Worm (Caenorhabditis elegans) whole organism, L1 larva: ENCODE results near the gene C08E8.1.
A peak's percentile ranks its signal among the peaks of the same experiment; 100 is the strongest.

Experiments used
- aha-1 ChIP-seq: fragments of 150-350 bp; optimal IDR thresholded peaks from 2 replicates; lab custom pipeline; 2014; ENCODE audit warnings: missing biosample characterization, missing genetic modification characterization
- ama-1 ChIP-seq: fragments of 150-350 bp; optimal IDR thresholded peaks from 2 replicates; lab custom pipeline; 2014
- blmp-1 ChIP-seq: fragments of 150-350 bp; optimal IDR thresholded peaks from 2 replicates; lab custom pipeline; 2014; ENCODE audit warnings: missing biosample characterization, missing genetic modification characterization
- ceh-63 ChIP-seq: fragments of 200-800 bp; sonication (Bioruptor generic); optimal IDR thresholded peaks from 2 replicates; lab custom pipeline; 2018; ENCODE audit warnings: mild to moderate bottlenecking, missing genetic modification characterization, missing compliant biosample characterization
- ceh-8 ChIP-seq: fragments of 200-800 bp; sonication (Bioruptor generic); optimal IDR thresholded peaks from 2 replicates; lab custom pipeline; 2018; ENCODE audit warnings: mild to moderate bottlenecking, missing genetic modification characterization, moderate library complexity, missing compliant biosample characterization
- ceh-82 ChIP-seq, 3 experiments: fragments of 150-350 bp in 1 of 3; sonication (generic microtip) in 2 of 3; optimal IDR thresholded peaks; 2 replicates each; lab custom pipeline; 2014 to 2017; ENCODE audit warnings: missing biosample characterization in 3 of 3, missing genetic modification characterization in 3 of 3
- ces-1 ChIP-seq: fragments of 150-350 bp; optimal IDR thresholded peaks from 2 replicates; lab custom pipeline; 2014; ENCODE audit warnings: missing biosample characterization, missing genetic modification reagents, missing genetic modification characterization
- dpl-1 ChIP-seq, 3 experiments: fragments of 150-350 bp in 2 of 3; sonication (generic microtip) in 1 of 3; optimal IDR thresholded peaks; 2 replicates each; lab custom pipeline; 2014 to 2017; ENCODE audit warnings: missing biosample characterization in 3 of 3, missing genetic modification characterization in 3 of 3, missing genetic modification reagents in 3 of 3
- dsc-1 ChIP-seq: sonication (generic microtip); optimal IDR thresholded peaks from 2 replicates; lab custom pipeline; 2016; ENCODE audit warnings: mild to moderate bottlenecking, missing genetic modification characterization, missing compliant biosample characterization
- egl-13 ChIP-seq: sonication (generic microtip); optimal IDR thresholded peaks from 2 replicates; lab custom pipeline; 2016; ENCODE audit warnings: missing genotype, missing genetic modification reagents, missing genetic modification characterization, missing compliant biosample characterization
- egl-27 ChIP-seq, 2 experiments: fragments of 150-350 bp in 1 of 2; sonication (generic microtip); optimal IDR thresholded peaks; 3 replicates each; lab custom pipeline; 2017 to 2018; ENCODE audit warnings: missing biosample characterization in 2 of 2, missing genetic modification characterization in 2 of 2, missing genetic modification reagents in 2 of 2
- elt-2 ChIP-seq: sonication (generic microtip); optimal IDR thresholded peaks from 2 replicates; lab custom pipeline; 2016; ENCODE audit warnings: missing genetic modification characterization, mild to moderate bottlenecking, inconsistent platforms, missing compliant biosample characterization, missing genetic modification reagents
- ets-5 ChIP-seq: fragments of 200-800 bp; sonication (Bioruptor generic); IDR thresholded peaks from 2 replicates; pipeline ENCODE4 v1.3.6; 2022; ENCODE audit warnings: missing genetic modification characterization, missing compliant biosample characterization
- fkh-10 ChIP-seq: sonication (generic microtip); optimal IDR thresholded peaks from 2 replicates; lab custom pipeline; 2017; ENCODE audit warnings: missing biosample characterization, missing genetic modification reagents, missing genetic modification characterization
- fkh-4 ChIP-seq: sonication (generic microtip); optimal IDR thresholded peaks from 2 replicates; lab custom pipeline; 2016; ENCODE audit warnings: missing compliant biosample characterization, missing genetic modification characterization, borderline replicate concordance
- fkh-8 ChIP-seq: sonication (generic microtip); optimal IDR thresholded peaks from 2 replicates; lab custom pipeline; 2016; ENCODE audit warnings: mild to moderate bottlenecking, missing genetic modification characterization, missing compliant biosample characterization
- grh-1 ChIP-seq: fragments of 200-800 bp; sonication (Bioruptor generic); IDR thresholded peaks from 2 replicates; pipeline ENCODE4 v1.3.6; 2022; ENCODE audit warnings: missing genetic modification reagents, missing genetic modification characterization, missing compliant biosample characterization
- hlh-17 ChIP-seq: fragments of 200-800 bp; sonication (Bioruptor generic); optimal IDR thresholded peaks from 2 replicates; lab custom pipeline; 2018; ENCODE audit warnings: missing genetic modification characterization, mild to moderate bottlenecking, missing compliant biosample characterization, moderate library complexity, borderline replicate concordance
- hlh-4 ChIP-seq: sonication (generic microtip); optimal IDR thresholded peaks from 2 replicates; lab custom pipeline; 2016; ENCODE audit warnings: mild to moderate bottlenecking, missing genetic modification characterization, missing compliant biosample characterization
- isw-1 ChIP-seq: fragments of 200-800 bp; sonication (Bioruptor generic); IDR thresholded peaks from 2 replicates; pipeline ENCODE4 v1.3.6; 2022; ENCODE audit warnings: missing genetic modification characterization, missing compliant biosample characterization
- lin-39 ChIP-seq: fragments of 150-350 bp; optimal IDR thresholded peaks from 2 replicates; lab custom pipeline; 2014; ENCODE audit warnings: missing biosample characterization, missing genetic modification reagents, missing genetic modification characterization
- lsy-2 ChIP-seq, 2 experiments: fragments of 150-350 bp; optimal IDR thresholded peaks; 2 replicates each; lab custom pipeline; 2014; ENCODE audit warnings: missing biosample characterization in 2 of 2, missing genetic modification characterization in 2 of 2
- mab-9 ChIP-seq: fragments of 200-800 bp; sonication (Bioruptor generic); IDR thresholded peaks from 2 replicates; pipeline ENCODE4 v1.3.6; 2022; ENCODE audit warnings: missing genetic modification reagents, missing genetic modification characterization, missing compliant biosample characterization
- mep-1 ChIP-seq: fragments of 150-350 bp; optimal IDR thresholded peaks from 2 replicates; lab custom pipeline; 2014; ENCODE audit warnings: missing biosample characterization, missing genetic modification characterization
- nhr-12 ChIP-seq: sonication (generic microtip); optimal IDR thresholded peaks from 2 replicates; lab custom pipeline; 2017; ENCODE audit warnings: missing biosample characterization, missing genetic modification characterization
- nhr-19 ChIP-seq: fragments of 200-800 bp; sonication (Bioruptor generic); conservative IDR thresholded peaks from 2 replicates; pipeline ENCODE4 v1.3.6; 2022; ENCODE audit warnings: missing genetic modification characterization, missing compliant biosample characterization
- nhr-20 ChIP-seq: sonication (generic microtip); optimal IDR thresholded peaks from 2 replicates; lab custom pipeline; 2016; ENCODE audit warnings: mild to moderate bottlenecking, missing genetic modification characterization, missing compliant biosample characterization
- nhr-237 ChIP-seq: fragments of 150-350 bp; optimal IDR thresholded peaks from 2 replicates; lab custom pipeline; 2014; ENCODE audit warnings: missing biosample characterization, missing genetic modification characterization
- nhr-76 ChIP-seq: sonication (generic microtip); optimal IDR thresholded peaks from 2 replicates; lab custom pipeline; 2017; ENCODE audit warnings: missing biosample characterization, missing genetic modification characterization
- nhr-85 ChIP-seq: sonication (generic microtip); peaks from one replicate; lab custom pipeline; 2016; ENCODE audit warnings: missing genetic modification characterization, inconsistent platforms, missing compliant biosample characterization
- pax-3 ChIP-seq: fragments of 200-800 bp; sonication (Bioruptor generic); optimal IDR thresholded peaks from 2 replicates; lab custom pipeline; 2018; ENCODE audit warnings: mild to moderate bottlenecking, missing genetic modification characterization, moderate library complexity, missing compliant biosample characterization
- skn-1 ChIP-seq: fragments of 150-350 bp; optimal IDR thresholded peaks from 2 replicates; lab custom pipeline; 2014; ENCODE audit warnings: missing biosample characterization, missing genetic modification characterization
- snpc-4 ChIP-seq: fragments of 150-350 bp; optimal IDR thresholded peaks from 2 replicates; lab custom pipeline; 2014; ENCODE audit warnings: missing biosample characterization, missing genetic modification characterization
- sptf-1 ChIP-seq: fragments of 150-350 bp; optimal IDR thresholded peaks from 2 replicates; lab custom pipeline; 2014; ENCODE audit warnings: missing biosample characterization, missing genetic modification characterization
- swsn-7 ChIP-seq: sonication (generic microtip); optimal IDR thresholded peaks from 2 replicates; lab custom pipeline; 2016; ENCODE audit warnings: missing genetic modification characterization, missing compliant biosample characterization
- unc-130 ChIP-seq: fragments of 150-350 bp; optimal IDR thresholded peaks from 2 replicates; lab custom pipeline; 2017; ENCODE audit warnings: missing biosample characterization, missing genetic modification characterization, inconsistent platforms
- unc-62 ChIP-seq: fragments of 150-350 bp; optimal IDR thresholded peaks from 2 replicates; lab custom pipeline; 2014; ENCODE audit warnings: missing biosample characterization, missing genetic modification reagents, missing genetic modification characterization
- unc-86 ChIP-seq: sonication (generic microtip); optimal IDR thresholded peaks from 2 replicates; lab custom pipeline; 2016; ENCODE audit warnings: missing genetic modification characterization, missing compliant biosample characterization
- vab-15 ChIP-seq: sonication (generic microtip); optimal IDR thresholded peaks from 2 replicates; lab custom pipeline; 2017; ENCODE audit warnings: missing genotype, mild to moderate bottlenecking, missing genetic modification characterization, missing compliant biosample characterization
- zip-4 ChIP-seq: fragments of 200-800 bp; sonication (Bioruptor generic); optimal IDR thresholded peaks from 2 replicates; lab custom pipeline; 2018; ENCODE audit warnings: mild to moderate bottlenecking, missing genetic modification characterization, moderate library complexity, missing compliant biosample characterization
- ztf-11 ChIP-seq, 2 experiments: sonication (generic microtip); optimal IDR thresholded peaks; 2 replicates each; lab custom pipeline; 2016 to 2017; ENCODE audit warnings: missing genetic modification characterization in 2 of 2, missing biosample characterization in 1 of 2, missing compliant biosample characterization in 1 of 2

Gene C08E8.1

DNA sequence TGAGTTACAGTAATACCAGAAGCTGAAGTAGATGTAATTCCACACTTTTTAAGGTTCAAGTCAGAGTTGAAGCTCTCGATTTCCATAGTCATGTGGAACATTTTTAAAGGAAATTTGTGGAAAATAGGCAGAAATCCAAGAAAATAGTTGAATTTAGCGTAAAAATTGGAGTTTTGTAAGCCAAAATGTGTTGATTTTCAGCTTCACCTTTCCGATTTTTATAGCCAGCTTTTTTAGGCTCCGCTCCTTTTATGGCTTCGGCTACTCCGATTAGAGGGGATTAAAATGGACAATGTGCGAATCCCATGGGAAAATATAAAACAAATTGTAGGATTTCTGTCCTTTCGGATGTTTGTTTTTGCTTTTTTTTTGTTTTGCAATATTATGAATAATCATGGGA is 6.0 kb upstream of the C08E8.1 start, which contains the start of gene C08E8.6:
TSS of gene C08E8.6 (minus strand) at position 101 of the 400 bp plus-strand sequence.
- no peak for TF ChIP-seq sptf-1 (tag; lab: Kevin White, UChicago)
- no peak for TF ChIP-seq nhr-20 (tag; lab: Kevin White, UChicago)
- TF ChIP-seq snpc-4 (tag; lab: Kevin White, UChicago): no peak
- no peak for TF ChIP-seq fkh-8 (tag; lab: Kevin White, UChicago)
- TF ChIP-seq grh-1 (GFP tag; lab: Robert Waterston, UW): no peak

ce11 chrV:18364558-18364957 is 2.3 kb upstream of the C08E8.1 start, which contains the start of gene C08E8.9:
Gene C08E8.9, plus strand, starts transcription at chrV:18364858.
- TF ChIP-seq ets-5: no peak
- no peak for TF ChIP-seq ama-1 (lab: Kevin White, UChicago)
- no peak for TF ChIP-seq isw-1 (GFP tag; lab: Robert Waterston, UW)
- TF ChIP-seq dsc-1 (tag; lab: Kevin White, UChicago): peak; percentile 3
- TF ChIP-seq ceh-63 (GFP tag; lab: Kevin White, UChicago): no peak

DNA sequence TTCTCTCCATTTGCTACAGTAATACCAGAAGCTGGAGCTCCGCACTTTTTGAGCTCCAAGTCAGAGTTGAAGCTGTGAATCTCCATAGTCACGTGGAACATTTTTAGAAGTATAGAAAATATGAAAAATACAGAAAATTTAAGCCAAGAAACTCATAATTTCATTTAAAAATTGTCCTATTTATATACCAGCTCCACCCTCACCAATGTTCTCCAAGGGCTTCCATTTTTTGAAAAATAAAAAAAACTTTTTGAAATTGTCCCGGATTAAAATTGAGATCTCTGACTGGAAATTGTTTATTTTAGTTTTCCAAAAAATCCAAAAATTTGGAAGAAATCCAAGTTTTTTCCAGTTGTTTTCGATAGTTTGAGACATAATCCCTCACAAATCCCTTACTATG is 2.4 kb downstream of the C08E8.1 start, which contains the start of gene C08E8.5:
TSS of gene C08E8.5 (minus strand) at position 101 of the 400 bp plus-strand sequence.
- no peak for TF ChIP-seq nhr-19 (GFP tag; lab: Robert Waterston, UW)
- no peak for TF ChIP-seq lsy-2 (tag; optimal IDR thresholded peaks at IDR 0.05; lab: Kevin White, UChicago)
- TF ChIP-seq dpl-1 (GFP tag; optimal IDR thresholded peaks at IDR 0.05; lab: Kevin White, UChicago): no peak
- TF ChIP-seq hlh-4 (tag; lab: Kevin White, UChicago): no peak
- no peak for TF ChIP-seq mab-9 (GFP tag; lab: Robert Waterston, UW)
- no peak for TF ChIP-seq vab-15
- no peak for TF ChIP-seq fkh-4
- no peak for TF ChIP-seq aha-1 (tag; lab: Kevin White, UChicago)
- no peak for TF ChIP-seq nhr-85
- no peak for TF ChIP-seq swsn-7 (tag; lab: Kevin White, UChicago)
- TF ChIP-seq dsc-1 (tag; lab: Kevin White, UChicago): no peak
- TF ChIP-seq unc-130: no peak
- no peak for TF ChIP-seq unc-86 (tag; lab: Kevin White, UChicago)
- no peak for TF ChIP-seq hlh-17 (GFP tag; lab: Kevin White, UChicago)
- TF ChIP-seq egl-13 (tag; lab: Kevin White, UChicago): no peak
- no peak for TF ChIP-seq ama-1 (lab: Kevin White, UChicago)
- no peak for TF ChIP-seq snpc-4 (tag; lab: Kevin White, UChicago)
- no peak for TF ChIP-seq ets-5
- TF ChIP-seq fkh-8 (tag; lab: Kevin White, UChicago): no peak
- TF ChIP-seq, all 84 proteins: peak for 0

DNA sequence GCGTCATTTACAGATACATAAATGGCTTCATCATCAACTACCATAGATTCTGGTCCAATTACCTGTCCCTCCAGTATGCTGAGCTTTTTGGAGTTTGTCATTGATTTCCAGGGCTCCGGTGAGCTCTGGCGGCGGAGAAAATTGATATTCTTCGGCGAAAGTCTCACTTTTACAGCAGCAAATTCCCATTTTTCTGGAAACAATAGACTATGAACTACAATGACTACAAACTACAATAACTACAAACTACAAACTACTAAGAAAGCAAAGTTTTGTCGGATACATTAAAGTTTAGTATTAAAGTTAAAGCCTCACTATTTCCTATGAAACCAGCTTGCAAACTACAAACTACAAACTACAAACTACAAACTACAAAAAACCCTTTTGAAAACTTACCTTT is 6.6 kb downstream of the C08E8.1 start, which contains the start of gene C08E8.2:
TSS of gene C08E8.2 (minus strand) at position 101 of the 400 bp plus-strand sequence.
- TF ChIP-seq lin-39 (no peak), ces-1 (no peak), ceh-82 (tag; optimal IDR thresholded peaks at IDR 0.05; lab: Kevin White, UChicago) (no peak), zip-4 (GFP tag; lab: Kevin White, UChicago) (no peak), pax-3 (no peak), mep-1 (tag; lab: Kevin White, UChicago) (no peak), nhr-76 (tag; lab: Kevin White, UChicago) (no peak), unc-62 (GFP tag; lab: Kevin White, UChicago) (no peak), fkh-10 (GFP tag; lab: Kevin White, UChicago) (no peak), ztf-11 (tag; optimal IDR thresholded peaks at IDR 0.05; lab: Kevin White, UChicago) (no peak), blmp-1 (tag; lab: Kevin White, UChicago) (no peak), egl-27 (tag; optimal IDR thresholded peaks at IDR 0.05; lab: Kevin White, UChicago) (no peak), ceh-8 (GFP tag; lab: Kevin White, UChicago) (no peak), snpc-4 (tag; lab: Kevin White, UChicago) (no peak), nhr-12 (tag; lab: Kevin White, UChicago) (no peak), aha-1 (tag; lab: Kevin White, UChicago) (no peak), skn-1 (tag; lab: Kevin White, UChicago) (no peak), nhr-237 (no peak), elt-2 (tag; lab: Kevin White, UChicago) (no peak)
